Fruit fly (Drosophila melanogaster) whole organism, pupa: ENCODE measurements around the gene CG13251.

Experiments used
- CG10348 ChIP-seq: fragments of 200-800 bp; sonication (Bioruptor generic); IDR thresholded peaks from 2 replicates; pipeline ENCODE4 v1.3.6; 2022; ENCODE audit warnings: missing biosample characterization, missing genetic modification characterization
- CG12605 ChIP-seq: fragments of 200-800 bp; sonication (Bioruptor generic); IDR thresholded peaks from 2 replicates; pipeline ENCODE4 v1.3.6; 2022; ENCODE audit warnings: missing biosample characterization, missing genetic modification characterization
- CG13204 ChIP-seq: fragments of 200-800 bp; sonication (Bioruptor generic); optimal IDR thresholded peaks from 2 replicates; lab custom pipeline; 2018; ENCODE audit warnings: missing biosample characterization, mild to moderate bottlenecking, missing genetic modification characterization, moderate library complexity
- CG15710 ChIP-seq: fragments of 200-800 bp; sonication (Bioruptor generic); optimal IDR thresholded peaks from 2 replicates; lab custom pipeline; 2018; ENCODE audit warnings: missing biosample characterization, mild to moderate bottlenecking, missing genetic modification characterization, moderate library complexity
- Snoo ChIP-seq: fragments of 200-800 bp; sonication (Bioruptor generic); optimal IDR thresholded peaks from 3 replicates; lab custom pipeline; 2017; ENCODE audit warnings: missing biosample characterization, mild to moderate bottlenecking, missing genetic modification characterization, inconsistent platforms
- rn ChIP-seq: fragments of 200-800 bp; sonication (Bioruptor generic); IDR thresholded peaks from 2 replicates; pipeline ENCODE4 v1.3.6; 2022; ENCODE audit warnings: missing biosample characterization, missing genetic modification characterization

DNA sequence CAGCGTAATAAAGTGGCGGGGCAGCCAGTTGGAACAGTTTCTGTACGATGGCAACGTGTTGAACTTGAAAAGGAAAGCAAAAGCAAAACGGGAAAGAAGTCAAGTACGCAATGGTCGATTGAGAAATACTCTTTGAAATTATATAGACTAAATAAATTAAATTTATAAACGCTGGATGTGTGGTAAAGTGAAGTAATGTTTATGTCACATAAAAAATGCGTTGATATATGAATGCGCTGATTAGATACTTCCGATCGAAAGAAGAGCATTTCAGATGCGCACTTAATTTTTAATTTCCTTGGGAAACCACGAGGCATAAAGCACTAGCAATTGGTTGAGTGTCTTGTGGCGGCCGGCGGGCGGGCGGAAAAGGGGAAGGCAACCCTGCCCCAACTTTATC, 24.2 kb upstream of the CG13251 start:
- TF ChIP-seq rn (GFP tag; lab: Robert Waterston, UW) (no peak), CG15710 (peak; percentile 60), CG12605 (GFP tag; lab: Robert Waterston, UW) (peak; percentile 40), CG10348 (GFP tag; lab: Robert Waterston, UW) (no peak), Snoo (tag; lab: Kevin White, UChicago) (no peak), CG13204 (no peak)
